Worm (Caenorhabditis elegans) whole organism, mixed stage, embryonic: ENCODE results near the gene fbxa-171.
"Not testable (repeated sequence)": the region's sequence is repeated elsewhere in the genome, so short reads cannot be mapped to it uniquely, and the experiment has no call there.

ENCODE experiments used
- bed-3 ChIP-seq: fragments of 200-800 bp; sonication (Bioruptor generic); optimal IDR thresholded peaks from 3 replicates; lab custom pipeline; 2018; ENCODE audit warnings: mild to moderate bottlenecking, missing genetic modification characterization, moderate library complexity, missing compliant biosample characterization
- blmp-1 ChIP-seq: fragments of 150-350 bp; optimal IDR thresholded peaks from 2 replicates; lab custom pipeline; 2014; ENCODE audit warnings: missing biosample characterization, missing genetic modification characterization
- ceh-39 ChIP-seq: fragments of 150-350 bp; optimal IDR thresholded peaks from 2 replicates; lab custom pipeline; 2014; ENCODE audit warnings: missing biosample characterization, missing genetic modification characterization
- ceh-43 ChIP-seq: fragments of 200-800 bp; sonication (Bioruptor generic); optimal IDR thresholded peaks from 2 replicates; lab custom pipeline; 2018; ENCODE audit warnings: mild to moderate bottlenecking, missing genetic modification characterization, moderate library complexity, missing compliant biosample characterization
- ceh-83 ChIP-seq: fragments of 200-800 bp; sonication (Bioruptor generic); optimal IDR thresholded peaks from 2 replicates; lab custom pipeline; 2018; ENCODE audit warnings: mild to moderate bottlenecking, missing genetic modification characterization, missing compliant biosample characterization
- cnd-1 ChIP-seq: fragments of 200-800 bp; sonication (Bioruptor generic); optimal IDR thresholded peaks from 2 replicates; lab custom pipeline; 2018; ENCODE audit warnings: mild to moderate bottlenecking, missing genetic modification characterization, missing compliant biosample characterization
- drap-1 ChIP-seq: fragments of 200-800 bp; sonication (Bioruptor generic); optimal IDR thresholded peaks from 3 replicates; lab custom pipeline; 2018; ENCODE audit warnings: mild to moderate bottlenecking, missing genetic modification characterization, missing compliant biosample characterization
- elt-1 ChIP-seq: sonication (generic microtip); optimal IDR thresholded peaks from 2 replicates; lab custom pipeline; 2017; ENCODE audit warnings: missing genetic modification characterization, mild to moderate bottlenecking, missing compliant biosample characterization, antibody characterized with exemption, moderate library complexity, borderline replicate concordance; ENCODE audit not compliant: insufficient read depth
- elt-3 ChIP-seq: fragments of 150-350 bp; optimal IDR thresholded peaks from 2 replicates; lab custom pipeline; 2014; ENCODE audit warnings: missing biosample characterization, missing genetic modification characterization
- flh-1 ChIP-seq: fragments of 200-800 bp; sonication (Bioruptor generic); optimal IDR thresholded peaks from 2 replicates; lab custom pipeline; 2018; ENCODE audit warnings: mild to moderate bottlenecking, missing genetic modification characterization, moderate library complexity, missing compliant biosample characterization
- ham-2 ChIP-seq: fragments of 200-800 bp; sonication (Bioruptor generic); optimal IDR thresholded peaks from 2 replicates; lab custom pipeline; 2018; ENCODE audit warnings: mild to moderate bottlenecking, missing genetic modification characterization, missing compliant biosample characterization
- hlh-1 ChIP-seq: fragments of 150-350 bp; optimal IDR thresholded peaks from 2 replicates; lab custom pipeline; 2014; ENCODE audit warnings: missing biosample characterization, missing genetic modification reagents, missing genetic modification characterization
- lin-13 ChIP-seq: fragments of 150-350 bp; optimal IDR thresholded peaks from 2 replicates; lab custom pipeline; 2014; ENCODE audit warnings: missing biosample characterization, missing genetic modification characterization
- lin-32 ChIP-seq: fragments of 200-800 bp; sonication (Bioruptor generic); optimal IDR thresholded peaks from 2 replicates; lab custom pipeline; 2018; ENCODE audit warnings: mild to moderate bottlenecking, missing genetic modification characterization, missing compliant biosample characterization
- lsy-2 ChIP-seq: fragments of 150-350 bp; optimal IDR thresholded peaks from 2 replicates; lab custom pipeline; 2014; ENCODE audit warnings: missing biosample characterization, missing genetic modification characterization
- mab-5 ChIP-seq: fragments of 150-350 bp; optimal IDR thresholded peaks from 2 replicates; lab custom pipeline; 2014; ENCODE audit warnings: missing biosample characterization, missing genetic modification characterization
- mep-1 ChIP-seq: fragments of 150-350 bp; optimal IDR thresholded peaks from 2 replicates; lab custom pipeline; 2017; ENCODE audit warnings: missing biosample characterization, missing genetic modification reagents, missing genetic modification characterization, inconsistent platforms
- mls-2 ChIP-seq: sonication (generic microtip); optimal IDR thresholded peaks from 2 replicates; lab custom pipeline; 2016; ENCODE audit warnings: mild to moderate bottlenecking, missing genetic modification characterization, moderate library complexity, missing compliant biosample characterization
- nhr-12 ChIP-seq: fragments of 150-350 bp; optimal IDR thresholded peaks from 2 replicates; lab custom pipeline; 2014; ENCODE audit warnings: missing biosample characterization, missing genetic modification characterization
- nhr-237 ChIP-seq: fragments of 150-350 bp; optimal IDR thresholded peaks from 2 replicates; lab custom pipeline; 2014; ENCODE audit warnings: missing biosample characterization, missing genetic modification characterization
- nhr-28 ChIP-seq: fragments of 150-350 bp; optimal IDR thresholded peaks from 2 replicates; lab custom pipeline; 2014; ENCODE audit warnings: missing biosample characterization, missing genetic modification characterization
- nhr-76 ChIP-seq: sonication (generic microtip); optimal IDR thresholded peaks from 2 replicates; lab custom pipeline; 2017; ENCODE audit warnings: missing biosample characterization, missing genetic modification characterization
- pha-4 ChIP-seq: fragments of 150-350 bp; optimal IDR thresholded peaks from 2 replicates; lab custom pipeline; 2018; ENCODE audit warnings: missing biosample characterization, missing genetic modification reagents, missing genetic modification characterization
- sem-2 ChIP-seq: fragments of 200-800 bp; sonication (Bioruptor generic); optimal IDR thresholded peaks from 2 replicates; lab custom pipeline; 2018; ENCODE audit warnings: mild to moderate bottlenecking, missing genetic modification characterization, missing compliant biosample characterization
- sptf-1 ChIP-seq: sonication (generic microtip); optimal IDR thresholded peaks from 2 replicates; lab custom pipeline; 2017; ENCODE audit warnings: mild to moderate bottlenecking, missing genetic modification characterization, moderate library complexity, missing compliant biosample characterization
- tbx-8 ChIP-seq: fragments of 200-800 bp; sonication (Bioruptor generic); optimal IDR thresholded peaks from 2 replicates; lab custom pipeline; 2018; ENCODE audit warnings: mild to moderate bottlenecking, missing genetic modification characterization, moderate library complexity, missing compliant biosample characterization
- unc-120 ChIP-seq: sonication (generic microtip); optimal IDR thresholded peaks from 2 replicates; lab custom pipeline; 2017; ENCODE audit warnings: missing genetic modification characterization, missing compliant biosample characterization; ENCODE audit not compliant: poor library complexity, severe bottlenecking
- unc-39 ChIP-seq: fragments of 150-350 bp; optimal IDR thresholded peaks from 2 replicates; lab custom pipeline; 2014; ENCODE audit warnings: missing biosample characterization, missing genetic modification characterization
- zip-8 ChIP-seq: fragments of 150-350 bp; optimal IDR thresholded peaks from 2 replicates; lab custom pipeline; 2014; ENCODE audit warnings: missing biosample characterization, missing genetic modification characterization
- ztf-11 ChIP-seq: fragments of 150-350 bp; optimal IDR thresholded peaks from 2 replicates; lab custom pipeline; 2014; ENCODE audit warnings: missing biosample characterization, missing genetic modification characterization

Gene fbxa-171

ce11 chrV:17565903-17566302, at the start of gene fbxa-171:
Gene fbxa-171 (minus strand): TSS chrV:17566003.
- TF ChIP-seq ham-2, result no peak
- no peak for TF ChIP-seq mls-2 (tag; lab: Kevin White, UChicago)
- no peak for TF ChIP-seq ceh-83 (GFP tag; lab: Kevin White, UChicago)
- no peak for TF ChIP-seq ceh-43 (GFP tag; lab: Kevin White, UChicago)
- no peak for TF ChIP-seq lsy-2 (tag; lab: Kevin White, UChicago)
- TF ChIP-seq blmp-1 (tag; lab: Kevin White, UChicago), result no peak
- TF ChIP-seq sem-2 (GFP tag; lab: Kevin White, UChicago), result no peak
- no peak for TF ChIP-seq bed-3 (GFP tag; lab: Kevin White, UChicago)
- TF ChIP-seq unc-120 (tag; lab: Kevin White, UChicago), result no peak
- TF ChIP-seq lin-13 (tag; lab: Kevin White, UChicago), result no peak
- no peak for TF ChIP-seq nhr-76
- no peak for TF ChIP-seq unc-39 (tag; lab: Kevin White, UChicago)
- TF ChIP-seq zip-8 (tag; lab: Kevin White, UChicago), result no peak
- no peak for TF ChIP-seq ztf-11 (tag; lab: Kevin White, UChicago)
- no peak for TF ChIP-seq cnd-1 (tag; lab: Kevin White, UChicago)
- TF ChIP-seq elt-1 (tag; lab: Kevin White, UChicago), result no peak
- no peak for TF ChIP-seq pha-4 (tag; lab: Kevin White, UChicago)
- no peak for TF ChIP-seq drap-1 (GFP tag; lab: Kevin White, UChicago)

ce11 chrV:17614251-17614650, 48.4 kb upstream of the fbxa-171 start, which contains the start of gene Y6G8.14:
Gene Y6G8.14 (minus strand): TSS chrV:17614351.
- TF ChIP-seq zip-8 (tag; lab: Kevin White, UChicago) (peak; percentile 14), nhr-237 (tag; lab: Kevin White, UChicago) (no peak), drap-1 (GFP tag; lab: Kevin White, UChicago) (no peak)

- TF ChIP-seq ceh-39; bed-3 (GFP tag; lab: Kevin White, UChicago); ceh-43 (GFP tag; lab: Kevin White, UChicago): not testable (repeated sequence)
These were observed 44.7 kb upstream of the fbxa-171 start, which contains the start of gene Y6G8.15 for ce11 chrV:17610503-17610902. Gene Y6G8.15 (minus strand): TSS chrV:17610603.

- TF ChIP-seq drap-1 (GFP tag; lab: Kevin White, UChicago) (no peak), hlh-1 (no peak), mab-5 (tag; lab: Kevin White, UChicago) (no peak), ham-2 (no peak), lin-32 (GFP tag; lab: Kevin White, UChicago) (no peak), unc-120 (tag; lab: Kevin White, UChicago) (no peak), mls-2 (tag; lab: Kevin White, UChicago) (no peak), pha-4 (tag; lab: Kevin White, UChicago) (no peak), elt-3 (tag; lab: Kevin White, UChicago) (no peak)
These were observed 42.0 kb upstream of the fbxa-171 start, which contains the start of gene srz-91 for ce11 chrV:17607797-17608196. Gene srz-91 (plus strand): TSS chrV:17608097.

ce11 chrV:17606050-17606449, 40.2 kb upstream of the fbxa-171 start, which contains the start of gene Y6G8.16:
Gene Y6G8.16 (plus strand): TSS chrV:17606350.
- not testable (repeated sequence) for TF ChIP-seq blmp-1, mls-2, nhr-12 (tag; lab: Kevin White, UChicago)

- no peak for TF ChIP-seq flh-1 (GFP tag; lab: Kevin White, UChicago)
- no peak for TF ChIP-seq mep-1 (tag; lab: Kevin White, UChicago)
- TF ChIP-seq sem-2 (GFP tag; lab: Kevin White, UChicago), result no peak
- TF ChIP-seq unc-120 (tag; lab: Kevin White, UChicago), result no peak
- no peak for TF ChIP-seq drap-1 (GFP tag; lab: Kevin White, UChicago)
- TF ChIP-seq unc-39 (tag; lab: Kevin White, UChicago), result no peak
- no peak for TF ChIP-seq tbx-8 (GFP tag; lab: Kevin White, UChicago)
- TF ChIP-seq nhr-237 (tag; lab: Kevin White, UChicago), result no peak
- no peak for TF ChIP-seq ham-2
- TF ChIP-seq sptf-1, result no peak
- no peak for TF ChIP-seq nhr-28
These were observed 35.7 kb upstream of the fbxa-171 start, which contains the start of gene ztf-25 for ce11 chrV:17601520-17601919. Gene ztf-25 (plus strand): TSS chrV:17601820.
